Worm (Caenorhabditis elegans) whole organism, L1 larva: ENCODE results near the gene D1086.7.

Source experiments
- ama-1 ChIP-seq: fragments of 150-350 bp; optimal IDR thresholded peaks from 2 replicates; lab custom pipeline; 2014
- ces-1 ChIP-seq: fragments of 150-350 bp; optimal IDR thresholded peaks from 2 replicates; lab custom pipeline; 2014; ENCODE audit warnings: missing biosample characterization, missing genetic modification reagents, missing genetic modification characterization
- fkh-10 ChIP-seq: sonication (generic microtip); optimal IDR thresholded peaks from 2 replicates; lab custom pipeline; 2017; ENCODE audit warnings: missing biosample characterization, missing genetic modification reagents, missing genetic modification characterization
- fos-1 ChIP-seq: fragments of 150-350 bp; optimal IDR thresholded peaks from 2 replicates; lab custom pipeline; 2014; ENCODE audit warnings: missing biosample characterization, missing genetic modification characterization
- nhr-11 ChIP-seq: fragments of 150-350 bp; optimal IDR thresholded peaks from 2 replicates; lab custom pipeline; 2014; ENCODE audit warnings: missing biosample characterization, missing genetic modification characterization
- snpc-4 ChIP-seq: fragments of 150-350 bp; optimal IDR thresholded peaks from 2 replicates; lab custom pipeline; 2014; ENCODE audit warnings: missing biosample characterization, missing genetic modification characterization
- ztf-4 ChIP-seq: fragments of 150-350 bp; optimal IDR thresholded peaks from 2 replicates; lab custom pipeline; 2014; ENCODE audit warnings: missing biosample characterization, missing genetic modification characterization

ce11 chrV:14067816-14068296, 16.2 kb upstream of the D1086.7 start, which contains the start of gene D1086.17:
- TF ChIP-seq nhr-11 (tag; lab: Kevin White, UChicago), result no peak
- TF ChIP-seq ztf-4 (tag; lab: Kevin White, UChicago), result no peak
- no peak for TF ChIP-seq snpc-4 (tag; lab: Kevin White, UChicago)
- no peak for TF ChIP-seq fos-1
- TF ChIP-seq ama-1, result no peak
- TF ChIP-seq ces-1 (GFP tag; lab: Kevin White, UChicago), result no peak
- TF ChIP-seq fkh-10 (GFP tag; lab: Kevin White, UChicago), result no peak
